Worm (Caenorhabditis elegans): Measurements from ENCODE around the gene C09G5.13.

Gene C09G5.13

ce11 chrII:10693655-10694054, 23.6 kb upstream of the C09G5.13 start, which contains the start of gene gbh-1:
Gene gbh-1 (minus strand): TSS chrII:10693803.
- TF ChIP-seq sma-3 (GFP tag; optimal IDR thresholded peaks at IDR 0.05) (no peak), fos-1 (tag; optimal IDR thresholded peaks at IDR 0.05) (peak; percentile 19), ama-1 (optimal IDR thresholded peaks at IDR 0.05) (no peak), blmp-1 (tag; optimal IDR thresholded peaks at IDR 0.05; ENCODE audit: insufficient read depth) (peak; percentile 50), ceh-82 (tag; optimal IDR thresholded peaks at IDR 0.05) (no peak), crh-2 (tag; optimal IDR thresholded peaks at IDR 0.05) (peak; percentile 28), sem-4 (tag; optimal IDR thresholded peaks at IDR 0.05) (no peak), zag-1 (tag; optimal IDR thresholded peaks at IDR 0.05) (no peak), peb-1 (tag; optimal IDR thresholded peaks at IDR 0.05) (no peak), mdl-1 (tag; optimal IDR thresholded peaks at IDR 0.05) (peak in 1 of 2 experiments; percentile 6)

- TF ChIP-seq unc-39 (tag; optimal IDR thresholded peaks at IDR 0.05) (no peak), snpc-4 (tag; optimal IDR thresholded peaks at IDR 0.05) (no peak), C34F6.9 (tag; optimal IDR thresholded peaks at IDR 0.05) (no peak), nhr-25 (tag; optimal IDR thresholded peaks at IDR 0.05) (no peak), nhr-6 (tag; optimal IDR thresholded peaks at IDR 0.05) (no peak), dmd-4 (tag; optimal IDR thresholded peaks at IDR 0.05) (no peak), ama-1 (optimal IDR thresholded peaks at IDR 0.05) (no peak), ceh-16 (tag; optimal IDR thresholded peaks at IDR 0.05) (no peak), ceh-82 (tag; optimal IDR thresholded peaks at IDR 0.05) (no peak), lin-13 (GFP tag; optimal IDR thresholded peaks at IDR 0.05) (no peak), crh-2 (tag; optimal IDR thresholded peaks at IDR 0.05) (no peak), elt-3 (tag; optimal IDR thresholded peaks at IDR 0.05) (no peak), unc-55 (GFP tag; optimal IDR thresholded peaks at IDR 0.05) (no peak), lsy-2 (tag; optimal IDR thresholded peaks at IDR 0.05) (no peak), R02D3.7 (tag; optimal IDR thresholded peaks at IDR 0.05) (no peak), mab-5 (tag; optimal IDR thresholded peaks at IDR 0.05) (no peak), ZK546.5 (tag; optimal IDR thresholded peaks at IDR 0.05) (no peak), ztf-1 (GFP tag; conservative IDR thresholded peaks at IDR 0.05) (no peak), alr-1 (tag; optimal IDR thresholded peaks at IDR 0.05) (no peak), lin-39 (tag; optimal IDR thresholded peaks at IDR 0.05) (no peak)
Measured at ce11 chrII:10694713-10695112, 22.5 kb upstream of the C09G5.13 start, which contains the start of gene lgc-57. Gene lgc-57 (plus strand): TSS chrII:10695013.

- TF ChIP-seq ceh-16 (tag; optimal IDR thresholded peaks at IDR 0.05) = no peak
- no peak for TF ChIP-seq R02D3.7 (tag; optimal IDR thresholded peaks at IDR 0.05)
- no peak for TF ChIP-seq sma-3 (GFP tag; optimal IDR thresholded peaks at IDR 0.05)
- no peak for TF ChIP-seq aly-2 (tag; optimal IDR thresholded peaks at IDR 0.05)
- no peak for TF ChIP-seq C34F6.9 (tag; optimal IDR thresholded peaks at IDR 0.05)
- TF ChIP-seq lin-39 (tag; optimal IDR thresholded peaks at IDR 0.05) = no peak
Measured at ce11 chrII:10696060-10696459, 21.2 kb upstream of the C09G5.13 start.

ce11 chrII:10703594-10704384, 13.4 kb upstream of the C09G5.13 start, which contains the start of gene col-79:
Gene col-79 (plus strand): TSS chrII:10703613.
- TF ChIP-seq peb-1 (tag; optimal IDR thresholded peaks at IDR 0.05) = no peak
- TF ChIP-seq sma-9 (GFP tag; optimal IDR thresholded peaks at IDR 0.05) = peak; percentile 9
- no peak for TF ChIP-seq sma-9 (tag; optimal IDR thresholded peaks at IDR 0.05)
- TF ChIP-seq nhr-129 (tag; optimal IDR thresholded peaks at IDR 0.05) = no peak
- no peak for TF ChIP-seq R02D3.7 (tag; optimal IDR thresholded peaks at IDR 0.05)
- TF ChIP-seq nhr-25 (tag; optimal IDR thresholded peaks at IDR 0.05) = peak; percentile 40
- TF ChIP-seq snpc-4 (tag; optimal IDR thresholded peaks at IDR 0.05) = no peak

ce11 chrII:10704575-10705170, 12.6 kb upstream of the C09G5.13 start, which contains the start of gene col-39:
Gene col-39 (plus strand): TSS chrII:10704916.
- TF ChIP-seq ztf-11 (tag; optimal IDR thresholded peaks at IDR 0.05) = no peak
- peak; percentile 48 for TF ChIP-seq nhr-25 (tag; optimal IDR thresholded peaks at IDR 0.05)
- TF ChIP-seq ama-1 (optimal IDR thresholded peaks at IDR 0.05) = peak; percentile 41
- TF ChIP-seq nhr-237 (tag; optimal IDR thresholded peaks at IDR 0.05) = no peak
- TF ChIP-seq blmp-1 (tag; optimal IDR thresholded peaks at IDR 0.05; ENCODE audit: insufficient read depth) = peak; percentile 51

All from whole organism, L2 larva.